Worm (Caenorhabditis elegans): ENCODE results near the gene ceh-31.

ceh-31 gene

ce11 chrX:3033492-3033891 lies 36.7 kb downstream of the ceh-31 start:
- TF ChIP-seq tbx-7 (tag; optimal IDR thresholded peaks at IDR 0.05): no peak
- TF ChIP-seq elt-4 (tag; optimal IDR thresholded peaks at IDR 0.05): no peak
- TF ChIP-seq C08G9.2 (tag; optimal IDR thresholded peaks at IDR 0.05): no peak

- no peak for TF ChIP-seq sdc-2 (tag; optimal IDR thresholded peaks at IDR 0.05)
- TF ChIP-seq K02D7.2 (tag; optimal IDR thresholded peaks at IDR 0.05): no peak
- TF ChIP-seq syd-9 (tag; optimal IDR thresholded peaks at IDR 0.05): no peak
- no peak for TF ChIP-seq hlh-8 (tag; optimal IDR thresholded peaks at IDR 0.05)
- no peak for TF ChIP-seq C08G9.2 (tag; optimal IDR thresholded peaks at IDR 0.05)
- no peak for TF ChIP-seq ref-2 (tag; optimal IDR thresholded peaks at IDR 0.05)
- TF ChIP-seq hlh-6 (tag; optimal IDR thresholded peaks at IDR 0.05): no peak
- TF ChIP-seq pros-1 (tag; optimal IDR thresholded peaks at IDR 0.05): no peak
- no peak for TF ChIP-seq ahr-1 (tag; optimal IDR thresholded peaks at IDR 0.05)
- TF ChIP-seq ceh-31 (tag; optimal IDR thresholded peaks at IDR 0.05): no peak
- TF ChIP-seq pha-2 (tag; optimal IDR thresholded peaks at IDR 0.05): no peak
- no peak for TF ChIP-seq ceh-19 (GFP tag; optimal IDR thresholded peaks at IDR 0.05)
- no peak for TF ChIP-seq hlh-13 (GFP tag; optimal IDR thresholded peaks at IDR 0.05)
- TF ChIP-seq ceh-34 (tag; optimal IDR thresholded peaks at IDR 0.05): no peak
- no peak for TF ChIP-seq hlh-30 (tag; optimal IDR thresholded peaks at IDR 0.05; ENCODE audit: insufficient read depth)
- TF ChIP-seq K09A11.1 (tag; optimal IDR thresholded peaks at IDR 0.05; ENCODE audit: insufficient read depth): no peak
- TF ChIP-seq rnt-1 (tag; optimal IDR thresholded peaks at IDR 0.05): no peak
- TF ChIP-seq ceh-22 (tag; optimal IDR thresholded peaks at IDR 0.05): no peak
Observed at ce11 chrX:3031484-3031883, 38.7 kb downstream of the ceh-31 start, which contains the start of gene clec-265. Gene clec-265 (plus strand): TSS chrX:3031783.

ce11 chrX:3029030-3029429 lies 41.2 kb downstream of the ceh-31 start, which contains the start of gene M02F4.1:
Gene M02F4.1 (minus strand): TSS chrX:3029130.
- TF ChIP-seq ceh-2 (tag; optimal IDR thresholded peaks at IDR 0.05) (no peak), pros-1 (tag; optimal IDR thresholded peaks at IDR 0.05) (no peak), rnt-1 (tag; optimal IDR thresholded peaks at IDR 0.05) (no peak), madf-2 (tag; optimal IDR thresholded peaks at IDR 0.05) (no peak), ref-2 (tag; optimal IDR thresholded peaks at IDR 0.05) (no peak), unc-42 (tag; optimal IDR thresholded peaks at IDR 0.05) (no peak), zip-5 (tag; optimal IDR thresholded peaks at IDR 0.05) (no peak), ceh-24 (tag; optimal IDR thresholded peaks at IDR 0.05) (no peak), pag-3 (tag; optimal IDR thresholded peaks at IDR 0.05; ENCODE audit: borderline replicate concordance) (no peak), ttx-3 (tag; optimal IDR thresholded peaks at IDR 0.05) (no peak), C08G9.2 (tag; optimal IDR thresholded peaks at IDR 0.05) (no peak), hlh-13 (GFP tag; optimal IDR thresholded peaks at IDR 0.05) (no peak), pqm-1 (tag; optimal IDR thresholded peaks at IDR 0.05) (no peak), mec-3 (tag; optimal IDR thresholded peaks at IDR 0.05; ENCODE audit: borderline replicate concordance) (no peak)

ce11 chrX:3025145-3025544 lies 45.1 kb downstream of the ceh-31 start:
- TF ChIP-seq ceh-34 (tag; optimal IDR thresholded peaks at IDR 0.05): no peak
- TF ChIP-seq ceh-45 (GFP tag; IDR thresholded peaks at IDR 0.05): no peak
- TF ChIP-seq pha-2 (tag; optimal IDR thresholded peaks at IDR 0.05): no peak
- no peak for TF ChIP-seq sox-4 (tag; optimal IDR thresholded peaks at IDR 0.05)
- no peak for TF ChIP-seq pat-9 (tag; optimal IDR thresholded peaks at IDR 0.05)
- no peak for TF ChIP-seq ceh-31 (tag; optimal IDR thresholded peaks at IDR 0.05)
- no peak for TF ChIP-seq fkh-6 (tag; optimal IDR thresholded peaks at IDR 0.05)
- no peak for TF ChIP-seq eyg-1 (tag; optimal IDR thresholded peaks at IDR 0.05)
- no peak for TF ChIP-seq ceh-2 (tag; optimal IDR thresholded peaks at IDR 0.05)
- TF ChIP-seq lin-11 (tag; optimal IDR thresholded peaks at IDR 0.05): no peak
- no peak for TF ChIP-seq ceh-24 (tag; optimal IDR thresholded peaks at IDR 0.05)
- no peak for TF ChIP-seq hlh-13 (GFP tag; optimal IDR thresholded peaks at IDR 0.05)
- no peak for TF ChIP-seq nhr-11 (tag; optimal IDR thresholded peaks at IDR 0.05)
- no peak for TF ChIP-seq hlh-6 (tag; optimal IDR thresholded peaks at IDR 0.05)
- TF ChIP-seq pros-1 (tag; optimal IDR thresholded peaks at IDR 0.05): no peak
- TF ChIP-seq ceh-18 (tag; optimal IDR thresholded peaks at IDR 0.05): no peak
